Fruit fly (Drosophila melanogaster) whole organism: Measurements from ENCODE around the gene rgn.

Experiments used
- CG8478 ChIP-seq: fragments of >200 bp; optimal IDR thresholded peaks from 2 replicates; lab custom pipeline; 2018; ENCODE audit warnings: inconsistent platforms
- Dll ChIP-seq: fragments of >200 bp; optimal IDR thresholded peaks from 2 replicates; lab custom pipeline; 2017
- EcR ChIP-seq, 2 experiments: fragments of >200 bp; optimal IDR thresholded peaks; 2 replicates each; lab custom pipeline; 2017; ENCODE audit warnings: missing biosample characterization in 2 of 2, missing genetic modification characterization in 2 of 2, missing genetic modification reagents in 2 of 2
- pan ChIP-seq: fragments of >200 bp; optimal IDR thresholded peaks from 2 replicates; lab custom pipeline; 2017
- psq ChIP-seq: fragments of >200 bp; optimal IDR thresholded peaks from 2 replicates; lab custom pipeline; 2017
- usp ChIP-seq: fragments of >200 bp; optimal IDR thresholded peaks from 2 replicates; lab custom pipeline; 2017; ENCODE audit warnings: missing biosample characterization, missing genetic modification characterization, mixed read lengths

dm6 chr3L:21433098-21433497, 50.8 kb downstream of the rgn start, which contains the start of the genes barc and Aef1:
- no peak for TF ChIP-seq CG8478 (lab: Kevin White, UChicago)
- no peak for TF ChIP-seq psq (lab: Kevin White, UChicago)
- TF ChIP-seq usp (GFP tag; lab: Kevin White, UChicago): no peak
- no peak for TF ChIP-seq Dll (lab: Kevin White, UChicago)
- TF ChIP-seq pan (lab: Kevin White, UChicago): no peak
- no peak for TF ChIP-seq EcR (GFP tag; optimal IDR thresholded peaks at IDR 0.05; lab: Kevin White, UChicago)
